Fruit fly (Drosophila melanogaster) whole organism, wandering third instar larva: ENCODE data around the gene Rab3GAP1.

ENCODE experiments used
- Abd-B ChIP-seq: fragments of >200 bp; optimal IDR thresholded peaks from 2 replicates; lab custom pipeline; 2017; ENCODE audit warnings: missing biosample characterization, missing genetic modification characterization
- CG32264 ChIP-seq: fragments of 200-800 bp; sonication (Bioruptor generic); optimal IDR thresholded peaks from 2 replicates; lab custom pipeline; 2016; ENCODE audit warnings: missing biosample characterization, missing genetic modification characterization
- Dif ChIP-seq: fragments of 200-275, 200-300 bp; sonication (Bioruptor generic); optimal IDR thresholded peaks from 2 replicates; lab custom pipeline; 2018; ENCODE audit warnings: missing biosample characterization, missing genetic modification characterization; ENCODE audit not compliant: partially characterized antibody
- GATAd ChIP-seq: sonication (Bioruptor generic); optimal IDR thresholded peaks from 2 replicates; lab custom pipeline; 2016; ENCODE audit warnings: missing biosample characterization, missing genetic modification characterization
- HLH106 ChIP-seq: fragments of 200-800 bp; optimal IDR thresholded peaks from 3 replicates; lab custom pipeline; 2019; ENCODE audit warnings: missing biosample characterization, mild to moderate bottlenecking, missing genetic modification characterization, moderate library complexity
- Hnf4 ChIP-seq: fragments of 200-800 bp; sonication (Bioruptor generic); optimal IDR thresholded peaks from 2 replicates; lab custom pipeline; 2016; ENCODE audit warnings: missing biosample characterization, mild to moderate bottlenecking, missing genetic modification characterization
- Hr78 ChIP-seq: fragments of >200 bp; optimal IDR thresholded peaks from 2 replicates; lab custom pipeline; 2017; ENCODE audit warnings: missing biosample characterization, missing genetic modification characterization
- Hr83 ChIP-seq: fragments of 200-300 bp; sonication (Bioruptor generic); optimal IDR thresholded peaks from 2 replicates; lab custom pipeline; 2016; ENCODE audit warnings: missing biosample characterization, mild to moderate bottlenecking, missing genetic modification characterization, moderate library complexity; ENCODE audit not compliant: poor library complexity, severe bottlenecking
- Mio ChIP-seq: sonication (Bioruptor generic); optimal IDR thresholded peaks from 2 replicates; lab custom pipeline; 2016; ENCODE audit warnings: missing biosample characterization, missing genetic modification characterization
- OdsH ChIP-seq: fragments of 200-800 bp; sonication (Bioruptor generic); optimal IDR thresholded peaks from 2 replicates; lab custom pipeline; 2016; ENCODE audit warnings: missing biosample characterization, mild to moderate bottlenecking, missing genetic modification characterization
- Rel ChIP-seq, 2 experiments: fragments of 200-800 bp; sonication (Bioruptor generic) in 1 of 2; optimal IDR thresholded peaks; 2 replicates in 1 of 2; 3 replicates in 1 of 2; lab custom pipeline; 2016 to 2019; ENCODE audit warnings: mild to moderate bottlenecking in 2 of 2, missing biosample characterization in 2 of 2, missing genetic modification characterization in 2 of 2, moderate library complexity in 1 of 2
- Sp1 ChIP-seq: fragments of 200-800 bp; sonication (Bioruptor generic); optimal IDR thresholded peaks from 3 replicates; lab custom pipeline; 2019; ENCODE audit warnings: missing biosample characterization, mild to moderate bottlenecking, missing genetic modification characterization, moderate library complexity
- br ChIP-seq: fragments of 200-800 bp; sonication (Bioruptor generic); optimal IDR thresholded peaks from 2 replicates; lab custom pipeline; 2016; ENCODE audit warnings: missing biosample characterization, missing genetic modification characterization
- dsf ChIP-seq: sonication (Bioruptor generic); optimal IDR thresholded peaks from 2 replicates; lab custom pipeline; 2016; ENCODE audit warnings: missing biosample characterization, missing genetic modification characterization, borderline replicate concordance
- lola ChIP-seq: fragments of >200 bp; optimal IDR thresholded peaks from 2 replicates; lab custom pipeline; 2017; ENCODE audit warnings: missing biosample characterization, missing genetic modification characterization
- pan ChIP-seq: fragments of >200 bp; optimal IDR thresholded peaks from 2 replicates; lab custom pipeline; 2017
- sage ChIP-seq: fragments of 200-800 bp; sonication (Bioruptor generic); optimal IDR thresholded peaks from 2 replicates; lab custom pipeline; 2016; ENCODE audit warnings: missing biosample characterization, mild to moderate bottlenecking, missing genetic modification characterization
- sv ChIP-seq: fragments of 200-800 bp; sonication (Bioruptor generic); optimal IDR thresholded peaks from 3 replicates; lab custom pipeline; 2016; ENCODE audit warnings: missing biosample characterization, missing genetic modification characterization
- usp ChIP-seq: fragments of >200 bp; optimal IDR thresholded peaks from 2 replicates; lab custom pipeline; 2017; ENCODE audit warnings: missing biosample characterization, missing genetic modification characterization

Rab3GAP1 gene

dm6 chr2L:1547860-1548259 lies 63.1 kb downstream of the Rab3GAP1 start:
- TF ChIP-seq OdsH (GFP tag; lab: Kevin White, UChicago): no peak
- TF ChIP-seq Mio (GFP tag; lab: Kevin White, UChicago): no peak
- no peak for TF ChIP-seq lola (GFP tag; lab: Kevin White, UChicago)
- no peak for TF ChIP-seq Abd-B (GFP tag; lab: Kevin White, UChicago)
- TF ChIP-seq Hr83: no peak
- no peak for TF ChIP-seq br (GFP tag; lab: Kevin White, UChicago)
- no peak for TF ChIP-seq Rel (GFP tag; optimal IDR thresholded peaks at IDR 0.05; lab: Kevin White, UChicago)
- no peak for TF ChIP-seq Rel (tag; optimal IDR thresholded peaks at IDR 0.05; lab: Kevin White, UChicago)
- TF ChIP-seq usp (GFP tag; lab: Kevin White, UChicago): no peak
- no peak for TF ChIP-seq sv (GFP tag; lab: Kevin White, UChicago)
- no peak for TF ChIP-seq dsf (GFP tag; lab: Kevin White, UChicago)
- no peak for TF ChIP-seq Dif
- no peak for TF ChIP-seq GATAd (GFP tag; lab: Kevin White, UChicago)
- TF ChIP-seq CG32264 (GFP tag; lab: Kevin White, UChicago): no peak
- TF ChIP-seq sage (GFP tag; lab: Kevin White, UChicago): no peak
- no peak for TF ChIP-seq pan (lab: Kevin White, UChicago)
- TF ChIP-seq Hnf4 (GFP tag; lab: Kevin White, UChicago): no peak
- TF ChIP-seq Sp1 (GFP tag; lab: Kevin White, UChicago): no peak
- TF ChIP-seq HLH106 (tag; lab: Kevin White, UChicago): no peak
- no peak for TF ChIP-seq Hr78 (GFP tag; lab: Kevin White, UChicago)
- TF ChIP-seq, all 38 proteins: peak for 0
